Fruit fly (Drosophila melanogaster): ENCODE results near the gene Madm.

The Madm gene

dm6 chr3R:5754594-5754993 lies 12.3 kb downstream of the Madm start, which contains the start of gene Dcps (continued):
- TF ChIP-seq MESR4 (GFP tag; optimal IDR thresholded peaks at IDR 0.05) (peak; percentile 26), Dp (GFP tag; optimal IDR thresholded peaks at IDR 0.05) (peak; percentile 57), nmo (GFP tag; optimal IDR thresholded peaks at IDR 0.05) (peak; percentile 7), CG13287 (GFP tag; IDR thresholded peaks at IDR 0.05; ENCODE audit: partially characterized antibody) (peak; percentile 47), Doc2 (GFP tag; IDR thresholded peaks at IDR 0.05) (no peak), CG5180 (GFP tag; optimal IDR thresholded peaks at IDR 0.05) (no peak), CG2712 (tag; optimal IDR thresholded peaks at IDR 0.05) (peak; percentile 6), Sry-β (GFP tag; optimal IDR thresholded peaks at IDR 0.05) (peak; percentile 39), Myb (GFP tag; optimal IDR thresholded peaks at IDR 0.05) (no peak), ato (GFP tag; IDR thresholded peaks at IDR 0.05; ENCODE audit: partially characterized antibody) (no peak), CG9797 (GFP tag; optimal IDR thresholded peaks at IDR 0.05) (peak; percentile 64), Blimp-1 (GFP tag; optimal IDR thresholded peaks at IDR 0.05) (no peak), CG14710 (tag; optimal IDR thresholded peaks at IDR 0.05) (peak; percentile 30), CG13296 (GFP tag; optimal IDR thresholded peaks at IDR 0.05) (no peak), unc-4 (GFP tag; IDR thresholded peaks at IDR 0.05; ENCODE audit: partially characterized antibody) (peak; percentile 19; the same call in 1 of the 2 replicates), pum (GFP tag; optimal IDR thresholded peaks at IDR 0.05) (no peak), CG14441 (GFP tag; IDR thresholded peaks at IDR 0.05) (no peak), gfzf (GFP tag; optimal IDR thresholded peaks at IDR 0.05) (peak; percentile 86), CG11093 (GFP tag; IDR thresholded peaks at IDR 0.05) (no peak), caup (GFP tag; optimal IDR thresholded peaks at IDR 0.05; ENCODE audit: severe bottlenecking) (no peak), Ssrp (tag; optimal IDR thresholded peaks at IDR 0.05) (no peak), pzg (GFP tag; optimal IDR thresholded peaks at IDR 0.05) (peak; percentile 75), Doc3 (GFP tag; IDR thresholded peaks at IDR 0.05; ENCODE audit: partially characterized antibody) (no peak), MBD-R2 (GFP tag; IDR thresholded peaks at IDR 0.05) (peak; percentile 81)

dm6 chr3R:5758624-5759209 lies 16.4 kb downstream of the Madm start, which contains the start of gene Sec8:
Sec8 (minus strand) TSS chr3R:5758997.
- TF ChIP-seq CG12744 (GFP tag; optimal IDR thresholded peaks at IDR 0.05) (peak; percentile 27), lilli (GFP tag; optimal IDR thresholded peaks at IDR 0.05) (peak; percentile 67), Mrtf (GFP tag; IDR thresholded peaks at IDR 0.05) (0 out of 3 replicates have a peak, but pooled peaks have one; percentile 6), stwl (tag; optimal IDR thresholded peaks at IDR 0.05) (peak; percentile 71), CG12155 (GFP tag; optimal IDR thresholded peaks at IDR 0.05) (peak; percentile 51), dpn (GFP tag; optimal IDR thresholded peaks at IDR 0.05) (peak; percentile 42 to 52), CG14710 (tag; optimal IDR thresholded peaks at IDR 0.05) (peak; percentile 63), ranshi (GFP tag; IDR thresholded peaks at IDR 0.05) (0 out of 2 replicates have a peak, but pooled peaks have one; percentile 34), CG1233 (GFP tag; optimal IDR thresholded peaks at IDR 0.05) (peak; percentile 4), CG32772 (GFP tag; IDR thresholded peaks at IDR 0.05) (no peak), ro (GFP tag; IDR thresholded peaks at IDR 0.05) (no peak), ci (GFP tag; IDR thresholded peaks at IDR 0.05) (peak; percentile 53; the same call in 2 of the 3 replicates), her (GFP tag; optimal IDR thresholded peaks at IDR 0.05) (peak; percentile 62), HLH4C (GFP tag; IDR thresholded peaks at IDR 0.05; ENCODE audit: partially characterized antibody) (peak; percentile 71; the same call in 2 of the 3 replicates), CG9876 (GFP tag; optimal IDR thresholded peaks at IDR 0.05) (peak; percentile 7), CG17359 (tag; optimal IDR thresholded peaks at IDR 0.05) (no peak), Dref (GFP tag; IDR thresholded peaks at IDR 0.05) (peak; percentile 51), CG14860 (GFP tag; IDR thresholded peaks at IDR 0.05; ENCODE audit: partially characterized antibody) (peak; percentile 65), CG6254 (GFP tag; optimal IDR thresholded peaks at IDR 0.05) (peak; percentile 26), slbo (GFP tag; IDR thresholded peaks at IDR 0.05) (peak; percentile 68), Dp (GFP tag; optimal IDR thresholded peaks at IDR 0.05) (peak; percentile 87), br (optimal IDR thresholded peaks at IDR 0.05) (no peak), CG17612 (GFP tag; IDR thresholded peaks at IDR 0.05) (no peak), mam (GFP tag; optimal IDR thresholded peaks at IDR 0.05) (peak; percentile 64), Rfx (GFP tag; IDR thresholded peaks at IDR 0.05) (peak; percentile 66; the same call in 1 of the 2 replicates), CG7786 (GFP tag; optimal IDR thresholded peaks at IDR 0.05) (peak; percentile 41), CG1647 (GFP tag; optimal IDR thresholded peaks at IDR 0.05) (peak; percentile 31)

Measured in whole organism, embryonic.